Fruit fly (Drosophila melanogaster) whole organism, embryonic: Measurements from ENCODE around the gene CG12106.

Source experiments
- Asciz ChIP-seq: fragments of 200-800 bp; sonication (Bioruptor generic); optimal IDR thresholded peaks from 2 replicates; lab custom pipeline; 2017; ENCODE audit warnings: missing biosample characterization, mild to moderate bottlenecking, missing genetic modification characterization, missing genetic modification reagents
- C15 ChIP-seq: fragments of 200-800 bp; sonication (Bioruptor generic); IDR thresholded peaks from 3 replicates; pipeline ENCODE4 v1.3.6; 2022; ENCODE audit warnings: missing biosample characterization, missing genetic modification characterization
- CG10274 ChIP-seq: fragments of 200-800 bp; sonication (Bioruptor generic); optimal IDR thresholded peaks from 3 replicates; lab custom pipeline; 2017; ENCODE audit warnings: missing biosample characterization, mild to moderate bottlenecking, missing genetic modification characterization
- CG10366 ChIP-seq: fragments of 200-800 bp; sonication (Bioruptor generic); IDR thresholded peaks from 2 replicates; pipeline ENCODE4 v1.3.6; 2022; ENCODE audit warnings: missing biosample characterization, missing genetic modification characterization
- CG10462 ChIP-seq: fragments of 200-800 bp; sonication (Bioruptor generic); optimal IDR thresholded peaks from 2 replicates; lab custom pipeline; 2016; ENCODE audit warnings: missing biosample characterization, missing genetic modification characterization
- CG11085 ChIP-seq: fragments of 200-800 bp; sonication (Bioruptor generic); IDR thresholded peaks from 2 replicates; pipeline ENCODE4 v1.3.6; 2022; ENCODE audit warnings: missing biosample characterization, missing genetic modification characterization
- CG1233 ChIP-seq: fragments of 200-800 bp; sonication (Bioruptor generic); optimal IDR thresholded peaks from 4 replicates; lab custom pipeline; 2018; ENCODE audit warnings: missing biosample characterization, mild to moderate bottlenecking, missing genetic modification characterization
- CG13123 ChIP-seq: fragments of 200-800 bp; sonication (Bioruptor generic); optimal IDR thresholded peaks from 2 replicates; lab custom pipeline; 2016; ENCODE audit warnings: missing biosample characterization, missing genetic modification characterization
- CG15011 ChIP-seq: fragments of 200-800 bp; sonication (Bioruptor generic); optimal IDR thresholded peaks from 3 replicates; lab custom pipeline; 2018; ENCODE audit warnings: missing biosample characterization, mild to moderate bottlenecking, missing genetic modification characterization
- CG15073 ChIP-seq: fragments of 200-800 bp; sonication (Bioruptor generic); optimal IDR thresholded peaks from 2 replicates; lab custom pipeline; 2016; ENCODE audit warnings: missing biosample characterization, missing genetic modification characterization
- CG15601 ChIP-seq: fragments of 200-800 bp; sonication (Bioruptor generic); optimal IDR thresholded peaks from 3 replicates; lab custom pipeline; 2019; ENCODE audit warnings: missing biosample characterization, mild to moderate bottlenecking, missing genetic modification characterization, moderate library complexity
- CG1647 ChIP-seq: fragments of 200-800 bp; sonication (Bioruptor generic); optimal IDR thresholded peaks from 3 replicates; lab custom pipeline; 2016; ENCODE audit warnings: missing biosample characterization, missing genetic modification characterization
- CG16863 ChIP-seq: fragments of 200-800 bp; sonication (Bioruptor generic); optimal IDR thresholded peaks from 3 replicates; lab custom pipeline; 2016; ENCODE audit warnings: missing biosample characterization, missing genetic modification characterization
- CG17802 ChIP-seq: fragments of 200-800 bp; sonication (Bioruptor generic); optimal IDR thresholded peaks from 2 replicates; lab custom pipeline; 2018; ENCODE audit warnings: missing biosample characterization, mild to moderate bottlenecking, missing genetic modification characterization, moderate library complexity
- CG1792 ChIP-seq: fragments of 200-800 bp; sonication (Bioruptor generic); optimal IDR thresholded peaks from 2 replicates; lab custom pipeline; 2016; ENCODE audit warnings: missing biosample characterization, missing genetic modification characterization
- CG2875 ChIP-seq: fragments of 200-800 bp; sonication (Bioruptor generic); optimal IDR thresholded peaks from 2 replicates; lab custom pipeline; 2017; ENCODE audit warnings: missing biosample characterization, mild to moderate bottlenecking, missing genetic modification characterization, missing genetic modification reagents
- CG34224 ChIP-seq: fragments of 200-800 bp; sonication (Bioruptor generic); IDR thresholded peaks from 3 replicates; pipeline ENCODE4 v1.3.6; 2022; ENCODE audit warnings: missing biosample characterization, missing genetic modification characterization; ENCODE audit not compliant: partially characterized antibody
- CG3726 ChIP-seq: fragments of 200-800 bp; sonication (Bioruptor generic); IDR thresholded peaks from 3 replicates; pipeline ENCODE4, ENCODE4 v1.3.6; 2022; ENCODE audit warnings: missing biosample characterization, missing genetic modification characterization
- CG4617 ChIP-seq: fragments of 200-800 bp; sonication (Bioruptor generic); optimal IDR thresholded peaks from 3 replicates; lab custom pipeline; 2016; ENCODE audit warnings: missing biosample characterization, missing genetic modification characterization, borderline replicate concordance
- CG6254 ChIP-seq: fragments of 200-800 bp; sonication (Bioruptor generic); optimal IDR thresholded peaks from 3 replicates; lab custom pipeline; 2017; ENCODE audit warnings: mild to moderate bottlenecking, missing biosample characterization, missing genetic modification reagents, missing genetic modification characterization
- CG6813 ChIP-seq: fragments of 200-800 bp; sonication (Bioruptor generic); optimal IDR thresholded peaks from 2 replicates; lab custom pipeline; 2017; ENCODE audit warnings: missing biosample characterization, missing genetic modification characterization, mild to moderate bottlenecking, moderate library complexity, missing genetic modification reagents
- CG7556 ChIP-seq: fragments of 200-800 bp; sonication (Bioruptor generic); optimal IDR thresholded peaks from 2 replicates; lab custom pipeline; 2017; ENCODE audit warnings: missing biosample characterization, mild to moderate bottlenecking, missing genetic modification characterization
- CG7839 ChIP-seq: fragments of 200-800 bp; sonication (Bioruptor generic); optimal IDR thresholded peaks from 3 replicates; lab custom pipeline; 2018; ENCODE audit warnings: missing biosample characterization, mild to moderate bottlenecking, missing genetic modification characterization, moderate library complexity
- CG8089 ChIP-seq: fragments of 200-800 bp; sonication (Bioruptor generic); optimal IDR thresholded peaks from 3 replicates; lab custom pipeline; 2016; ENCODE audit warnings: missing biosample characterization, missing genetic modification characterization
- CG8478 ChIP-seq: fragments of >200 bp; optimal IDR thresholded peaks from 2 replicates; lab custom pipeline; 2018
- CG9215 ChIP-seq: fragments of 200-800 bp; sonication (Bioruptor generic); IDR thresholded peaks from 2 replicates; pipeline ENCODE4 v1.3.6; 2022; ENCODE audit warnings: missing biosample characterization, missing genetic modification characterization
- CG9932 ChIP-seq: fragments of 200-800 bp; sonication (Bioruptor generic); IDR thresholded peaks from 2 replicates; pipeline ENCODE4 v1.3.6; 2022; ENCODE audit warnings: missing biosample characterization, missing genetic modification characterization
- Dp ChIP-seq: fragments of 200-800 bp; sonication (Bioruptor generic); optimal IDR thresholded peaks from 2 replicates; lab custom pipeline; 2018; ENCODE audit warnings: missing biosample characterization, mild to moderate bottlenecking, missing genetic modification characterization, moderate library complexity
- Drgx ChIP-seq: fragments of 200-800 bp; sonication (Bioruptor generic); IDR thresholded peaks from 2 replicates; pipeline ENCODE4 v1.3.6; 2022; ENCODE audit warnings: missing biosample characterization, missing genetic modification characterization
- HLH4C ChIP-seq: fragments of 200-800 bp; sonication (Bioruptor generic); IDR thresholded peaks from 3 replicates; pipeline ENCODE4 v1.3.6; 2022; ENCODE audit warnings: missing biosample characterization, missing genetic modification characterization; ENCODE audit not compliant: partially characterized antibody
- Hr78 ChIP-seq, 2 experiments: fragments of 200-800 bp in 1 of 2; fragments of >200 bp in 1 of 2; sonication (Bioruptor generic) in 1 of 2; optimal IDR thresholded peaks; 2 replicates each; lab custom pipeline; 2017 to 2019; ENCODE audit warnings: missing biosample characterization in 2 of 2, missing genetic modification characterization in 2 of 2, mild to moderate bottlenecking in 1 of 2, moderate library complexity in 1 of 2
- Nf-YC ChIP-seq: fragments of 200-800 bp; optimal IDR thresholded peaks from 3 replicates; lab custom pipeline; 2019; ENCODE audit warnings: missing biosample characterization, mild to moderate bottlenecking, missing genetic modification characterization, moderate library complexity
- Optix ChIP-seq: fragments of 200-800 bp; sonication (Bioruptor generic); IDR thresholded peaks from 3 replicates; pipeline ENCODE4 v1.3.6; 2022; ENCODE audit warnings: missing biosample characterization, missing genetic modification characterization
- Rx ChIP-seq: fragments of 200-800 bp; sonication (Bioruptor generic); IDR thresholded peaks from 2 replicates; pipeline ENCODE4 v1.3.6; 2022; ENCODE audit warnings: missing biosample characterization, missing genetic modification characterization
- abd-A ChIP-seq: fragments of 200-800 bp; sonication (Bioruptor generic); optimal IDR thresholded peaks from 3 replicates; lab custom pipeline; 2019; ENCODE audit warnings: missing biosample characterization, mild to moderate bottlenecking, missing genetic modification characterization, moderate library complexity
- cad ChIP-seq: fragments of >200 bp; optimal IDR thresholded peaks from 2 replicates; lab custom pipeline; 2017; ENCODE audit warnings: missing biosample characterization, missing genetic modification characterization
- cwo ChIP-seq: fragments of 200-800 bp; sonication (Bioruptor generic); optimal IDR thresholded peaks from 3 replicates; lab custom pipeline; 2017; ENCODE audit warnings: missing biosample characterization, missing genetic modification characterization, mild to moderate bottlenecking, moderate library complexity, missing genetic modification reagents
- danr ChIP-seq: fragments of 200-800 bp; sonication (Bioruptor generic); IDR thresholded peaks from 2 replicates; pipeline ENCODE4 v1.3.6; 2022; ENCODE audit warnings: missing biosample characterization, missing genetic modification characterization
- gsb-n ChIP-seq: fragments of 200-800 bp; sonication (Bioruptor generic); optimal IDR thresholded peaks from 3 replicates; lab custom pipeline; 2018; ENCODE audit warnings: missing biosample characterization, mild to moderate bottlenecking, missing genetic modification characterization
- jing ChIP-seq: fragments of 200-800 bp; sonication (Bioruptor generic); optimal IDR thresholded peaks from 2 replicates; lab custom pipeline; 2018; ENCODE audit warnings: missing biosample characterization, mild to moderate bottlenecking, missing genetic modification characterization
- jumu ChIP-seq: fragments of 200-800 bp; sonication (Bioruptor generic); optimal IDR thresholded peaks from 3 replicates; lab custom pipeline; 2016; ENCODE audit warnings: missing biosample characterization, missing genetic modification characterization
- kni ChIP-seq: fragments of 200-800 bp; sonication (Bioruptor generic); optimal IDR thresholded peaks from 3 replicates; lab custom pipeline; 2017; ENCODE audit warnings: mild to moderate bottlenecking, missing biosample characterization, missing genetic modification reagents, missing genetic modification characterization
- pzg ChIP-seq: fragments of 200-800 bp; sonication (Bioruptor generic); optimal IDR thresholded peaks from 3 replicates; lab custom pipeline; 2018; ENCODE audit warnings: missing biosample characterization, mild to moderate bottlenecking, missing genetic modification characterization, moderate library complexity
- sens ChIP-seq: fragments of 200-800 bp; sonication (Bioruptor generic); peaks from one replicate; lab custom pipeline; 2016; ENCODE audit warnings: missing biosample characterization, missing genetic modification characterization
- sima ChIP-seq: fragments of 200-800 bp; sonication (Bioruptor generic); optimal IDR thresholded peaks from 2 replicates; lab custom pipeline; 2016; ENCODE audit warnings: missing biosample characterization, missing genetic modification characterization
- slou ChIP-seq: fragments of 200-800 bp; sonication (Bioruptor generic); optimal IDR thresholded peaks from 3 replicates; lab custom pipeline; 2016; ENCODE audit warnings: missing biosample characterization, missing genetic modification characterization
- ssp ChIP-seq: fragments of 200-800 bp; sonication (Bioruptor generic); IDR thresholded peaks from 2 replicates; pipeline ENCODE4 v1.3.6; 2022; ENCODE audit warnings: missing biosample characterization, missing genetic modification characterization
- ttk ChIP-seq: fragments of 200-800 bp; sonication (Bioruptor generic); IDR thresholded peaks from 2 replicates; pipeline ENCODE4 v2.1.2; 2022; ENCODE audit warnings: missing biosample characterization, missing genetic modification characterization
- wor ChIP-seq: fragments of 200-800 bp; sonication (Bioruptor generic); IDR thresholded peaks from 2 replicates; pipeline ENCODE4 v1.3.6; 2022; ENCODE audit warnings: missing biosample characterization, missing genetic modification characterization
- yki ChIP-seq: fragments of >200 bp; optimal IDR thresholded peaks from 3 replicates; lab custom pipeline; 2018
- zen ChIP-seq: fragments of 200-800 bp; sonication (Bioruptor generic); optimal IDR thresholded peaks from 3 replicates; lab custom pipeline; 2018; ENCODE audit warnings: missing biosample characterization, mild to moderate bottlenecking, missing genetic modification characterization, moderate library complexity

The CG12106 gene

DNA sequence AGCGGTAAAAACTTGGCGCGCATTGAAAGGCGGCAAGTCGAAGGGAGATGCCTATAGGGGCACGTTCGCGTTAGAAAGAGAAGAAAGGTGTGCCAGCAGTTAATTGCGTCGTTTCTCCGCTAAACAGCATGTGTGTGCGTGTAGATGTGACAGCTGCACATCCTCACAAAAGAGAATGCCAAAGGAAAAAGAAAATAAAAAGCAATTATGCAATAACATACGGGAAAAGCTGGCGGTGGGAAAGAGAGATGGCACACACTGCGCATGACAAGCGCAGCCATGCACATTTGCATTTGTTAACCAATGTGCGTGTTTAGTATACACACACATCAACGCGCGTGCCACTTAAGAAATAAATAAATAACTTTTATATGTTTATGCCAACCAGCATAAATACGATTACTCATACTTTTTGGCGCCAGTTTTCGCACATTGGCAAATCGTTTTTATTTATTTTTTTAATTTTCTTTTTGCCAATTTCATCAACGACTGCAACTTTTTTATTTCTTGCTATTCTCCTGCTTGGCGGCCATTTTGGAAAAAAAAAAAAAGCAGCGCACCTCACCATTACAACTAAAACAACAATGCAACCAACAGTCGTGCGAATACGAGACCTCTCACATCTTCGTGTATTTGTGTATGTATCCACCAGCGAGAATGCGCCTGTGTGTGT, 37.8 kb upstream of the CG12106 start (continued):
- TF ChIP-seq jumu (no peak), CG17802 (tag; lab: Kevin White, UChicago) (no peak), CG9215 (GFP tag; lab: Robert Waterston, UW) (no peak), CG15073 (GFP tag; lab: Kevin White, UChicago) (no peak), CG10462 (GFP tag; lab: Kevin White, UChicago) (no peak), CG34224 (GFP tag; lab: Robert Waterston, UW) (no peak), cad (no peak), abd-A (tag; lab: Kevin White, UChicago) (peak; percentile 88), CG7839 (no peak), CG10366 (GFP tag; lab: Robert Waterston, UW) (no peak), Hr78 (GFP tag; optimal IDR thresholded peaks at IDR 0.05; lab: Kevin White, UChicago) (no peak), wor (GFP tag; lab: Robert Waterston, UW) (no peak), CG15601 (no peak), CG10274 (GFP tag; lab: Kevin White, UChicago) (no peak), slou (no peak), CG7556 (GFP tag; lab: Kevin White, UChicago) (no peak), sima (GFP tag; lab: Kevin White, UChicago) (no peak), HLH4C (GFP tag; lab: Robert Waterston, UW) (no peak), CG1233 (GFP tag; lab: Kevin White, UChicago) (no peak), CG3726 (GFP tag; lab: Robert Waterston, UW) (no peak), CG2875 (GFP tag; lab: Kevin White, UChicago) (no peak), sens (GFP tag; lab: Kevin White, UChicago) (peak; percentile 48), Dp (GFP tag; lab: Kevin White, UChicago) (peak; percentile 34), CG11085 (GFP tag; lab: Robert Waterston, UW) (no peak), ssp (GFP tag; lab: Robert Waterston, UW) (no peak), yki (lab: Kevin White, UChicago) (no peak), CG6254 (GFP tag; lab: Kevin White, UChicago) (no peak), kni (GFP tag; lab: Kevin White, UChicago) (no peak), ttk (no peak), CG8089 (GFP tag; lab: Kevin White, UChicago) (no peak), Asciz (GFP tag; lab: Kevin White, UChicago) (no peak), CG15011 (GFP tag; lab: Kevin White, UChicago) (no peak), CG4617 (GFP tag; lab: Kevin White, UChicago) (no peak), cwo (GFP tag; lab: Kevin White, UChicago) (no peak), CG6813 (GFP tag; lab: Kevin White, UChicago) (no peak), Rx (GFP tag; lab: Robert Waterston, UW) (no peak), CG9932 (no peak), Drgx (GFP tag; lab: Robert Waterston, UW) (peak; percentile 31; the same call in 1 of the 2 replicates), C15 (GFP tag; lab: Robert Waterston, UW) (no peak), jing (no peak), CG8478 (peak; percentile 65), zen (tag; lab: Kevin White, UChicago) (peak; percentile 15), CG16863 (no peak), Nf-YC (peak; percentile 45), Optix (no peak), CG1647 (no peak), CG13123 (GFP tag; lab: Kevin White, UChicago) (no peak), danr (GFP tag; lab: Robert Waterston, UW) (no peak), pzg (GFP tag; lab: Kevin White, UChicago) (no peak), gsb-n (no peak), CG1792 (GFP tag; lab: Kevin White, UChicago) (no peak)
